Worm (Caenorhabditis elegans) whole organism, mixed stage, embryonic: ENCODE results near the gene T13F2.6.

ENCODE experiments used
- M03D4.4 ChIP-seq: sonication (generic microtip); optimal IDR thresholded peaks from 2 replicates; lab custom pipeline; 2017; ENCODE audit warnings: mild to moderate bottlenecking, missing genetic modification characterization, missing compliant biosample characterization
- bed-3 ChIP-seq: fragments of 200-800 bp; sonication (Bioruptor generic); optimal IDR thresholded peaks from 3 replicates; lab custom pipeline; 2018; ENCODE audit warnings: mild to moderate bottlenecking, missing genetic modification characterization, moderate library complexity, missing compliant biosample characterization
- ceh-39 ChIP-seq: fragments of 150-350 bp; optimal IDR thresholded peaks from 2 replicates; lab custom pipeline; 2014; ENCODE audit warnings: missing biosample characterization, missing genetic modification characterization
- ceh-43 ChIP-seq: fragments of 200-800 bp; sonication (Bioruptor generic); optimal IDR thresholded peaks from 2 replicates; lab custom pipeline; 2018; ENCODE audit warnings: mild to moderate bottlenecking, missing genetic modification characterization, moderate library complexity, missing compliant biosample characterization
- ceh-83 ChIP-seq: fragments of 200-800 bp; sonication (Bioruptor generic); optimal IDR thresholded peaks from 2 replicates; lab custom pipeline; 2018; ENCODE audit warnings: mild to moderate bottlenecking, missing genetic modification characterization, missing compliant biosample characterization
- cnd-1 ChIP-seq: fragments of 200-800 bp; sonication (Bioruptor generic); optimal IDR thresholded peaks from 2 replicates; lab custom pipeline; 2018; ENCODE audit warnings: mild to moderate bottlenecking, missing genetic modification characterization, missing compliant biosample characterization
- drap-1 ChIP-seq: fragments of 200-800 bp; sonication (Bioruptor generic); optimal IDR thresholded peaks from 3 replicates; lab custom pipeline; 2018; ENCODE audit warnings: mild to moderate bottlenecking, missing genetic modification characterization, missing compliant biosample characterization
- elt-1 ChIP-seq: sonication (generic microtip); optimal IDR thresholded peaks from 2 replicates; lab custom pipeline; 2017; ENCODE audit warnings: missing genetic modification characterization, mild to moderate bottlenecking, missing compliant biosample characterization, antibody characterized with exemption, moderate library complexity, borderline replicate concordance; ENCODE audit not compliant: insufficient read depth
- elt-3 ChIP-seq: fragments of 150-350 bp; optimal IDR thresholded peaks from 2 replicates; lab custom pipeline; 2014; ENCODE audit warnings: missing biosample characterization, missing genetic modification characterization
- flh-1 ChIP-seq: fragments of 200-800 bp; sonication (Bioruptor generic); optimal IDR thresholded peaks from 2 replicates; lab custom pipeline; 2018; ENCODE audit warnings: mild to moderate bottlenecking, missing genetic modification characterization, moderate library complexity, missing compliant biosample characterization
- ham-2 ChIP-seq: fragments of 200-800 bp; sonication (Bioruptor generic); optimal IDR thresholded peaks from 2 replicates; lab custom pipeline; 2018; ENCODE audit warnings: mild to moderate bottlenecking, missing genetic modification characterization, missing compliant biosample characterization
- hlh-1 ChIP-seq: fragments of 150-350 bp; optimal IDR thresholded peaks from 2 replicates; lab custom pipeline; 2014; ENCODE audit warnings: missing biosample characterization, missing genetic modification reagents, missing genetic modification characterization
- lin-13 ChIP-seq: fragments of 150-350 bp; optimal IDR thresholded peaks from 2 replicates; lab custom pipeline; 2014; ENCODE audit warnings: missing biosample characterization, missing genetic modification characterization
- lin-32 ChIP-seq: fragments of 200-800 bp; sonication (Bioruptor generic); optimal IDR thresholded peaks from 2 replicates; lab custom pipeline; 2018; ENCODE audit warnings: mild to moderate bottlenecking, missing genetic modification characterization, missing compliant biosample characterization
- lsy-2 ChIP-seq: fragments of 150-350 bp; optimal IDR thresholded peaks from 2 replicates; lab custom pipeline; 2014; ENCODE audit warnings: missing biosample characterization, missing genetic modification characterization
- mab-5 ChIP-seq: fragments of 150-350 bp; optimal IDR thresholded peaks from 2 replicates; lab custom pipeline; 2014; ENCODE audit warnings: missing biosample characterization, missing genetic modification characterization
- mep-1 ChIP-seq: fragments of 150-350 bp; optimal IDR thresholded peaks from 2 replicates; lab custom pipeline; 2017; ENCODE audit warnings: missing biosample characterization, missing genetic modification reagents, missing genetic modification characterization, inconsistent platforms
- mls-2 ChIP-seq: sonication (generic microtip); optimal IDR thresholded peaks from 2 replicates; lab custom pipeline; 2016; ENCODE audit warnings: mild to moderate bottlenecking, missing genetic modification characterization, moderate library complexity, missing compliant biosample characterization
- nhr-12 ChIP-seq: fragments of 150-350 bp; optimal IDR thresholded peaks from 2 replicates; lab custom pipeline; 2014; ENCODE audit warnings: missing biosample characterization, missing genetic modification characterization
- nhr-2 ChIP-seq: fragments of 150-350 bp; optimal IDR thresholded peaks from 2 replicates; lab custom pipeline; 2014; ENCODE audit warnings: missing biosample characterization, missing genetic modification characterization
- sem-2 ChIP-seq: fragments of 200-800 bp; sonication (Bioruptor generic); optimal IDR thresholded peaks from 2 replicates; lab custom pipeline; 2018; ENCODE audit warnings: mild to moderate bottlenecking, missing genetic modification characterization, missing compliant biosample characterization
- snpc-4 ChIP-seq: fragments of 150-350 bp; optimal IDR thresholded peaks from 2 replicates; lab custom pipeline; 2014; ENCODE audit warnings: missing biosample characterization, missing genetic modification characterization
- sptf-1 ChIP-seq: sonication (generic microtip); optimal IDR thresholded peaks from 2 replicates; lab custom pipeline; 2017; ENCODE audit warnings: mild to moderate bottlenecking, missing genetic modification characterization, moderate library complexity, missing compliant biosample characterization
- tbx-8 ChIP-seq: fragments of 200-800 bp; sonication (Bioruptor generic); optimal IDR thresholded peaks from 2 replicates; lab custom pipeline; 2018; ENCODE audit warnings: mild to moderate bottlenecking, missing genetic modification characterization, moderate library complexity, missing compliant biosample characterization
- unc-120 ChIP-seq: sonication (generic microtip); optimal IDR thresholded peaks from 2 replicates; lab custom pipeline; 2017; ENCODE audit warnings: missing genetic modification characterization, missing compliant biosample characterization; ENCODE audit not compliant: poor library complexity, severe bottlenecking
- unc-39 ChIP-seq: fragments of 150-350 bp; optimal IDR thresholded peaks from 2 replicates; lab custom pipeline; 2014; ENCODE audit warnings: missing biosample characterization, missing genetic modification characterization
- unc-62 ChIP-seq: fragments of 150-350 bp; optimal IDR thresholded peaks from 2 replicates; lab custom pipeline; 2014; ENCODE audit warnings: missing biosample characterization, missing genetic modification reagents, missing genetic modification characterization
- zip-8 ChIP-seq: fragments of 150-350 bp; optimal IDR thresholded peaks from 2 replicates; lab custom pipeline; 2014; ENCODE audit warnings: missing biosample characterization, missing genetic modification characterization

The T13F2.6 gene

ce11 chrIV:9744905-9745304 lies 33.2 kb upstream of the T13F2.6 start, which contains the start of gene C28D4.4:
Gene C28D4.4, minus strand, starts transcription at chrIV:9745005.
- TF ChIP-seq ham-2 (GFP tag; lab: Kevin White, UChicago): no peak
- no peak for TF ChIP-seq unc-39 (tag; lab: Kevin White, UChicago)
- TF ChIP-seq ceh-39 (tag; lab: Kevin White, UChicago): no peak
- no peak for TF ChIP-seq bed-3 (GFP tag; lab: Kevin White, UChicago)
- TF ChIP-seq mls-2 (tag; lab: Kevin White, UChicago): no peak
- TF ChIP-seq lsy-2 (tag; lab: Kevin White, UChicago): no peak
- no peak for TF ChIP-seq elt-1 (tag; lab: Kevin White, UChicago)
- no peak for TF ChIP-seq unc-62
- TF ChIP-seq lin-13 (tag; lab: Kevin White, UChicago): no peak
- no peak for TF ChIP-seq hlh-1

ce11 chrIV:9746762-9747161 lies 31.4 kb upstream of the T13F2.6 start, which contains the start of gene C28D4.5:
Gene C28D4.5, minus strand, starts transcription at chrIV:9746862.
- TF ChIP-seq drap-1 (GFP tag; lab: Kevin White, UChicago) (no peak), unc-39 (tag; lab: Kevin White, UChicago) (no peak), cnd-1 (tag; lab: Kevin White, UChicago) (no peak), ceh-43 (GFP tag; lab: Kevin White, UChicago) (no peak), nhr-12 (tag; lab: Kevin White, UChicago) (no peak), ceh-83 (GFP tag; lab: Kevin White, UChicago) (no peak), zip-8 (tag; lab: Kevin White, UChicago) (no peak), elt-3 (tag; lab: Kevin White, UChicago) (no peak), unc-62 (no peak), M03D4.4 (tag; lab: Kevin White, UChicago) (no peak)

- no peak for TF ChIP-seq zip-8 (tag; lab: Kevin White, UChicago)
- TF ChIP-seq bed-3 (GFP tag; lab: Kevin White, UChicago): no peak
- TF ChIP-seq sptf-1 (tag; lab: Kevin White, UChicago): no peak
- no peak for TF ChIP-seq nhr-2 (tag; lab: Kevin White, UChicago)
- no peak for TF ChIP-seq sem-2 (GFP tag; lab: Kevin White, UChicago)
- TF ChIP-seq lin-32 (GFP tag; lab: Kevin White, UChicago): no peak
- TF ChIP-seq elt-1 (tag; lab: Kevin White, UChicago): no peak
- no peak for TF ChIP-seq ceh-39 (tag; lab: Kevin White, UChicago)
- no peak for TF ChIP-seq snpc-4
These were observed 29.8 kb upstream of the T13F2.6 start, which contains the start of gene C28D4.8 for ce11 chrIV:9748342-9748741. Gene C28D4.8, minus strand, starts transcription at chrIV:9748442.

- TF ChIP-seq ceh-83 (GFP tag; lab: Kevin White, UChicago) (no peak), mab-5 (tag; lab: Kevin White, UChicago) (no peak), elt-1 (tag; lab: Kevin White, UChicago) (no peak), bed-3 (GFP tag; lab: Kevin White, UChicago) (no peak), unc-120 (no peak), nhr-2 (tag; lab: Kevin White, UChicago) (no peak), tbx-8 (no peak), snpc-4 (no peak), lsy-2 (tag; lab: Kevin White, UChicago) (no peak), drap-1 (GFP tag; lab: Kevin White, UChicago) (no peak), mep-1 (no peak)
These were observed 22.4 kb upstream of the T13F2.6 start for ce11 chrIV:9755713-9756112.

ce11 chrIV:9756647-9757424 lies 21.3 kb upstream of the T13F2.6 start:
- no peak for TF ChIP-seq elt-1 (tag; lab: Kevin White, UChicago)
- TF ChIP-seq tbx-8: no peak
- no peak for TF ChIP-seq sem-2 (GFP tag; lab: Kevin White, UChicago)
- TF ChIP-seq mab-5 (tag; lab: Kevin White, UChicago): no peak

- no peak for TF ChIP-seq M03D4.4 (tag; lab: Kevin White, UChicago)
- TF ChIP-seq unc-62: no peak
- no peak for TF ChIP-seq nhr-2 (tag; lab: Kevin White, UChicago)
- TF ChIP-seq unc-39 (tag; lab: Kevin White, UChicago): no peak
- no peak for TF ChIP-seq elt-3 (tag; lab: Kevin White, UChicago)
- TF ChIP-seq flh-1: no peak
- TF ChIP-seq lin-13 (tag; lab: Kevin White, UChicago): no peak
- no peak for TF ChIP-seq mab-5 (tag; lab: Kevin White, UChicago)
- no peak for TF ChIP-seq ham-2 (GFP tag; lab: Kevin White, UChicago)
These were observed 20.7 kb upstream of the T13F2.6 start, which contains the start of gene nhr-97 for ce11 chrIV:9757425-9757740. Gene nhr-97, plus strand, starts transcription at chrIV:9757641.
